Fruit fly (Drosophila melanogaster) whole organism, embryonic: ENCODE measurements around the gene dysf.

Source experiments
- Atf3 ChIP-seq: fragments of 200-800 bp; sonication (Bioruptor generic); optimal IDR thresholded peaks from 3 replicates; lab custom pipeline; 2016; ENCODE audit warnings: missing biosample characterization, missing genetic modification characterization
- Awh ChIP-seq: fragments of 200-800 bp; sonication (Bioruptor generic); IDR thresholded peaks from 2 replicates; pipeline ENCODE4, ENCODE4 v1.3.6; 2022; ENCODE audit warnings: missing biosample characterization, missing genetic modification characterization
- CG10267 ChIP-seq: fragments of 200-800 bp; sonication (Bioruptor generic); optimal IDR thresholded peaks from 2 replicates; lab custom pipeline; 2018; ENCODE audit warnings: missing biosample characterization, mild to moderate bottlenecking, missing genetic modification characterization, moderate library complexity
- CG10366 ChIP-seq: fragments of 200-800 bp; sonication (Bioruptor generic); IDR thresholded peaks from 2 replicates; pipeline ENCODE4 v1.3.6; 2022; ENCODE audit warnings: missing biosample characterization, missing genetic modification characterization
- CG11560 ChIP-seq: fragments of 200-800 bp; sonication (Bioruptor generic); IDR thresholded peaks from 3 replicates; pipeline ENCODE4 v1.3.6; 2022; ENCODE audit warnings: missing biosample characterization, missing genetic modification characterization
- CG11723 ChIP-seq: fragments of 200-800 bp; sonication (Bioruptor generic); optimal IDR thresholded peaks from 2 replicates; lab custom pipeline; 2017; ENCODE audit warnings: missing biosample characterization, mild to moderate bottlenecking, missing genetic modification characterization
- CG12104 ChIP-seq: fragments of 200-800 bp; sonication (Bioruptor generic); optimal IDR thresholded peaks from 3 replicates; lab custom pipeline; 2016; ENCODE audit warnings: missing biosample characterization, missing genetic modification characterization
- CG12744 ChIP-seq: fragments of 200-800 bp; sonication (Bioruptor generic); optimal IDR thresholded peaks from 2 replicates; lab custom pipeline; 2016; ENCODE audit warnings: missing biosample characterization, missing genetic modification characterization
- CG13123 ChIP-seq: fragments of 200-800 bp; sonication (Bioruptor generic); optimal IDR thresholded peaks from 2 replicates; lab custom pipeline; 2016; ENCODE audit warnings: missing biosample characterization, missing genetic modification characterization
- CG13775 ChIP-seq: fragments of 200-800 bp; sonication (Bioruptor generic); optimal IDR thresholded peaks from 3 replicates; lab custom pipeline; 2017; ENCODE audit warnings: missing biosample characterization, mild to moderate bottlenecking, missing genetic modification characterization
- CG14710 ChIP-seq: fragments of 200-800 bp; sonication (Bioruptor generic); optimal IDR thresholded peaks from 3 replicates; lab custom pipeline; 2019; ENCODE audit warnings: missing biosample characterization, mild to moderate bottlenecking, missing genetic modification characterization, moderate library complexity
- CG14860 ChIP-seq: fragments of 200-800 bp; sonication (Bioruptor generic); IDR thresholded peaks from 3 replicates; pipeline ENCODE4 v1.3.6; 2022; ENCODE audit warnings: missing biosample characterization, missing genetic modification characterization; ENCODE audit not compliant: partially characterized antibody
- CG1647 ChIP-seq: fragments of 200-800 bp; sonication (Bioruptor generic); optimal IDR thresholded peaks from 3 replicates; lab custom pipeline; 2016; ENCODE audit warnings: missing biosample characterization, missing genetic modification characterization
- CG2678 ChIP-seq: fragments of 200-800 bp; sonication (Bioruptor generic); optimal IDR thresholded peaks from 3 replicates; lab custom pipeline; 2019; ENCODE audit warnings: missing biosample characterization, mild to moderate bottlenecking, missing genetic modification characterization, moderate library complexity
- CG32772 ChIP-seq: fragments of 200-800 bp; sonication (Bioruptor generic); IDR thresholded peaks from 2 replicates; pipeline ENCODE4 v1.3.6; 2022; ENCODE audit warnings: missing biosample characterization, missing genetic modification characterization
- CG3407 ChIP-seq: fragments of 200-800 bp; sonication (Bioruptor generic); optimal IDR thresholded peaks from 2 replicates; lab custom pipeline; 2018; ENCODE audit warnings: missing biosample characterization, mild to moderate bottlenecking, missing genetic modification characterization
- CG34376 ChIP-seq: fragments of 200-800 bp; sonication (Bioruptor generic); optimal IDR thresholded peaks from 2 replicates; lab custom pipeline; 2018; ENCODE audit warnings: missing biosample characterization, mild to moderate bottlenecking, missing genetic modification characterization
- CG3847 ChIP-seq: fragments of 200-800 bp; sonication (Bioruptor generic); IDR thresholded peaks from 2 replicates; pipeline ENCODE4 v1.3.6; 2022; ENCODE audit warnings: missing biosample characterization, missing genetic modification characterization
- CG4282 ChIP-seq: fragments of 200-800 bp; sonication (Bioruptor generic); optimal IDR thresholded peaks from 2 replicates; lab custom pipeline; 2016; ENCODE audit warnings: missing biosample characterization, missing genetic modification characterization
- CG7372 ChIP-seq: fragments of 200-800 bp; sonication (Bioruptor generic); IDR thresholded peaks from 2 replicates; pipeline ENCODE4 v1.3.6; 2022; ENCODE audit warnings: missing biosample characterization, missing genetic modification characterization
- CG7556 ChIP-seq: fragments of 200-800 bp; sonication (Bioruptor generic); optimal IDR thresholded peaks from 2 replicates; lab custom pipeline; 2017; ENCODE audit warnings: missing biosample characterization, mild to moderate bottlenecking, missing genetic modification characterization
- CG9876 ChIP-seq: fragments of 200-800 bp; sonication (Bioruptor generic); optimal IDR thresholded peaks from 2 replicates; lab custom pipeline; 2016; ENCODE audit warnings: missing biosample characterization, missing genetic modification characterization
- CrebB ChIP-seq: fragments of 200-800 bp; sonication (Bioruptor generic); optimal IDR thresholded peaks from 3 replicates; lab custom pipeline; 2018; ENCODE audit warnings: missing biosample characterization, mild to moderate bottlenecking, missing genetic modification characterization
- GATAe ChIP-seq: fragments of 200-800 bp; sonication (Bioruptor generic); conservative IDR thresholded peaks from 2 replicates; pipeline ENCODE4 v1.3.6; 2022; ENCODE audit warnings: missing biosample characterization, missing genetic modification characterization
- H2.0 ChIP-seq: fragments of 200-800 bp; sonication (Bioruptor generic); IDR thresholded peaks from 2 replicates; pipeline ENCODE4 v1.3.6; 2022; ENCODE audit warnings: missing biosample characterization, missing genetic modification characterization
- HHEX ChIP-seq: fragments of 200-800 bp; sonication (Bioruptor generic); optimal IDR thresholded peaks from 3 replicates; lab custom pipeline; 2017; ENCODE audit warnings: missing biosample characterization, mild to moderate bottlenecking, missing genetic modification characterization, missing genetic modification reagents
- MBD-R2 ChIP-seq: fragments of 200-800 bp; sonication (Bioruptor generic); IDR thresholded peaks from 2 replicates; pipeline ENCODE4 v1.3.6; 2022; ENCODE audit warnings: missing biosample characterization, missing genetic modification characterization
- MTF-1 ChIP-seq: fragments of 200-800 bp; sonication (Bioruptor generic); optimal IDR thresholded peaks from 2 replicates; lab custom pipeline; 2018; ENCODE audit warnings: missing biosample characterization, mild to moderate bottlenecking, missing genetic modification characterization, borderline replicate concordance
- Oli ChIP-seq: fragments of 200-800 bp; sonication (Bioruptor generic); optimal IDR thresholded peaks from 2 replicates; lab custom pipeline; 2018; ENCODE audit warnings: missing biosample characterization, mild to moderate bottlenecking, missing genetic modification characterization, moderate library complexity
- Six4 ChIP-seq: fragments of 200-800 bp; sonication (Bioruptor generic); optimal IDR thresholded peaks from 2 replicates; lab custom pipeline; 2016; ENCODE audit warnings: missing biosample characterization, missing genetic modification characterization
- TFAM ChIP-seq: fragments of 200-800 bp; sonication (Bioruptor generic); optimal IDR thresholded peaks from 2 replicates; lab custom pipeline; 2017; ENCODE audit warnings: missing biosample characterization, missing genetic modification characterization, inconsistent platforms
- Usf ChIP-seq: fragments of 200-800 bp; sonication (Bioruptor generic); optimal IDR thresholded peaks from 2 replicates; lab custom pipeline; 2017; ENCODE audit warnings: missing genotype, missing biosample characterization, missing genetic modification characterization
- ab ChIP-seq: fragments of 200-800 bp; sonication (Bioruptor generic); optimal IDR thresholded peaks from 2 replicates; lab custom pipeline; 2016; ENCODE audit warnings: missing biosample characterization, missing genetic modification characterization
- amos ChIP-seq: fragments of 200-800 bp; sonication (Bioruptor generic); IDR thresholded peaks from 2 replicates; pipeline ENCODE4 v1.3.6; 2022; ENCODE audit warnings: missing biosample characterization, missing genetic modification characterization; ENCODE audit not compliant: partially characterized antibody
- bab2 ChIP-seq: fragments of 200-800 bp; sonication (Bioruptor generic); optimal IDR thresholded peaks from 2 replicates; lab custom pipeline; 2016; ENCODE audit warnings: missing biosample characterization, missing genetic modification characterization
- cad ChIP-seq: fragments of >200 bp; optimal IDR thresholded peaks from 2 replicates; lab custom pipeline; 2017; ENCODE audit warnings: missing biosample characterization, missing genetic modification characterization
- caup ChIP-seq: fragments of 200-800 bp; sonication (Bioruptor generic); optimal IDR thresholded peaks from 3 replicates; lab custom pipeline; 2017; ENCODE audit warnings: missing biosample characterization, mild to moderate bottlenecking, missing genetic modification characterization, moderate library complexity; ENCODE audit not compliant: severe bottlenecking
- crol ChIP-seq: fragments of 200-800 bp; sonication (Bioruptor generic); IDR thresholded peaks from 2 replicates; pipeline ENCODE4 v1.3.6; 2022; ENCODE audit warnings: missing biosample characterization, missing genetic modification characterization
- disco-r ChIP-seq: fragments of 200-800 bp; sonication (Bioruptor generic); optimal IDR thresholded peaks from 2 replicates; lab custom pipeline; 2016; ENCODE audit warnings: missing biosample characterization, missing genetic modification characterization
- esg ChIP-seq: fragments of 200-800 bp; sonication (Bioruptor generic); conservative IDR thresholded peaks from 2 replicates; pipeline ENCODE4 v1.3.6; 2022; ENCODE audit warnings: missing biosample characterization, missing genetic modification characterization
- fd3F ChIP-seq: fragments of 200-800 bp; sonication (Bioruptor generic); optimal IDR thresholded peaks from 2 replicates; lab custom pipeline; 2018; ENCODE audit warnings: missing biosample characterization, mild to moderate bottlenecking, missing genetic modification characterization, moderate library complexity
- lab ChIP-seq: fragments of 200-800 bp; sonication (Bioruptor generic); optimal IDR thresholded peaks from 3 replicates; lab custom pipeline; 2017; ENCODE audit warnings: missing biosample characterization, missing genetic modification characterization, mild to moderate bottlenecking, moderate library complexity, missing genetic modification reagents
- oc ChIP-seq: fragments of 200-800 bp; sonication (Bioruptor generic); optimal IDR thresholded peaks from 2 replicates; lab custom pipeline; 2018; ENCODE audit warnings: missing biosample characterization, mild to moderate bottlenecking, missing genetic modification characterization, moderate library complexity
- p53 ChIP-seq: fragments of 200-800 bp; sonication (Bioruptor generic); optimal IDR thresholded peaks from 2 replicates; lab custom pipeline; 2016; ENCODE audit warnings: missing biosample characterization, missing genetic modification characterization
- pho ChIP-seq: fragments of 200-800 bp; sonication (Bioruptor generic); optimal IDR thresholded peaks from 2 replicates; lab custom pipeline; 2016; ENCODE audit warnings: missing biosample characterization, missing genetic modification characterization
- pnt ChIP-seq: fragments of 200-800 bp; sonication (Bioruptor generic); optimal IDR thresholded peaks from 3 replicates; lab custom pipeline; 2016; ENCODE audit warnings: missing biosample characterization, missing genetic modification characterization
- ranshi ChIP-seq: fragments of 200-800 bp; sonication (Bioruptor generic); IDR thresholded peaks from 2 replicates; pipeline ENCODE4 v1.3.6; 2022; ENCODE audit warnings: missing biosample characterization, missing genetic modification characterization
- seq ChIP-seq: fragments of 200-800 bp; sonication (Bioruptor generic); IDR thresholded peaks from 2 replicates; pipeline ENCODE4 v1.3.6; 2022; ENCODE audit warnings: missing biosample characterization, missing genetic modification characterization
- shn ChIP-seq: fragments of 200-800 bp; sonication (Bioruptor generic); optimal IDR thresholded peaks from 3 replicates; lab custom pipeline; 2016; ENCODE audit warnings: missing biosample characterization, missing genetic modification characterization
- ssp ChIP-seq: fragments of 200-800 bp; sonication (Bioruptor generic); IDR thresholded peaks from 2 replicates; pipeline ENCODE4 v1.3.6; 2022; ENCODE audit warnings: missing biosample characterization, missing genetic modification characterization
- usp ChIP-seq: fragments of >200 bp; optimal IDR thresholded peaks from 2 replicates; lab custom pipeline; 2017; ENCODE audit warnings: missing biosample characterization, missing genetic modification characterization

dysf gene

dm6 chr3R:26056381-26056780 is 42.1 kb downstream of the dysf start, which contains the start of the genes Sld5 and CG14543 (continued):
- TF ChIP-seq shn (GFP tag; lab: Kevin White, UChicago) (no peak), usp (GFP tag; lab: Kevin White, UChicago) (no peak), fd3F (GFP tag; lab: Kevin White, UChicago) (no peak), pho (GFP tag; lab: Kevin White, UChicago) (no peak), CG10267 (tag; lab: Kevin White, UChicago) (peak; percentile 88), CG32772 (GFP tag; lab: Robert Waterston, UW) (no peak), CG3407 (GFP tag; lab: Kevin White, UChicago) (no peak), CG10366 (GFP tag; lab: Robert Waterston, UW) (no peak), H2.0 (no peak), bab2 (GFP tag; lab: Kevin White, UChicago) (no peak), HHEX (GFP tag; lab: Kevin White, UChicago) (no peak), CG13775 (GFP tag; lab: Kevin White, UChicago) (no peak), CG14710 (tag; lab: Kevin White, UChicago) (peak; percentile 13), CG11560 (tag; lab: Robert Waterston, UW) (no peak), CG11723 (GFP tag; lab: Kevin White, UChicago) (no peak), CG13123 (GFP tag; lab: Kevin White, UChicago) (no peak), GATAe (no peak), caup (GFP tag; lab: Kevin White, UChicago) (peak; percentile 36), MBD-R2 (peak; percentile 84), MTF-1 (GFP tag; lab: Kevin White, UChicago) (no peak), CG3847 (GFP tag; lab: Robert Waterston, UW) (0 out of 2 replicates have a peak, but pooled peaks have one; percentile 17)

- TF ChIP-seq pnt (GFP tag; lab: Kevin White, UChicago) (no peak), CG34376 (GFP tag; lab: Kevin White, UChicago) (peak; percentile 89), crol (GFP tag; lab: Robert Waterston, UW) (0 out of 2 replicates have a peak, but pooled peaks have one; percentile 27), ssp (no peak), Oli (tag; lab: Kevin White, UChicago) (peak; percentile 41), esg (GFP tag; lab: Robert Waterston, UW) (no peak), CG9876 (GFP tag; lab: Kevin White, UChicago) (peak; percentile 3), disco-r (GFP tag; lab: Kevin White, UChicago) (no peak), oc (tag; lab: Kevin White, UChicago) (no peak), CG2678 (no peak), CG7372 (peak; percentile 29; the same call in 1 of the 2 replicates), pho (GFP tag; lab: Kevin White, UChicago) (no peak), seq (GFP tag; lab: Robert Waterston, UW) (0 out of 2 replicates have a peak, but pooled peaks have one; percentile 31), CG7556 (peak; percentile 2), TFAM (peak; percentile 28), amos (peak; percentile 42; the same call in 1 of the 2 replicates), CG4282 (GFP tag; lab: Kevin White, UChicago) (peak; percentile 19), CrebB (tag; lab: Kevin White, UChicago) (peak; percentile 80), ab (GFP tag; lab: Kevin White, UChicago) (no peak), CG12744 (GFP tag; lab: Kevin White, UChicago) (no peak), lab (GFP tag; lab: Kevin White, UChicago) (peak; percentile 92), Six4 (GFP tag; lab: Kevin White, UChicago) (peak; percentile 60), p53 (no peak), Atf3 (GFP tag; lab: Kevin White, UChicago) (peak; percentile 67), Awh (no peak), ranshi (GFP tag; lab: Robert Waterston, UW) (peak; percentile 46; the same call in 1 of the 2 replicates), Usf (GFP tag; lab: Kevin White, UChicago) (peak; percentile 34), CG1647 (peak; percentile 60), CG12104 (GFP tag; lab: Kevin White, UChicago) (peak; percentile 44), CG14860 (no peak), cad (GFP tag; lab: Kevin White, UChicago) (no peak)
Measured at dm6 chr3R:26055214-26055632, 43.3 kb downstream of the dysf start, which contains the start of gene Cmpk. Gene Cmpk, minus strand, starts transcription at chr3R:26055438.
